Fruit fly (Drosophila melanogaster) whole organism, embryonic: Measurements from ENCODE around the gene Atac2.

Experiments used
- ATbp ChIP-seq: fragments of 200-800 bp; sonication (Bioruptor generic); optimal IDR thresholded peaks from 2 replicates; lab custom pipeline; 2017; ENCODE audit warnings: missing biosample characterization, mild to moderate bottlenecking, missing genetic modification characterization, missing genetic modification reagents
- CG11696 ChIP-seq: fragments of 200-800 bp; sonication (Bioruptor generic); IDR thresholded peaks from 2 replicates; pipeline ENCODE4 v1.3.6; 2022; ENCODE audit warnings: missing biosample characterization, missing genetic modification characterization
- CG15479 ChIP-seq: fragments of 200-800 bp; sonication (Bioruptor generic); optimal IDR thresholded peaks from 3 replicates; lab custom pipeline; 2019; ENCODE audit warnings: missing biosample characterization, mild to moderate bottlenecking, missing genetic modification characterization, moderate library complexity
- CG15601 ChIP-seq: fragments of 200-800 bp; sonication (Bioruptor generic); optimal IDR thresholded peaks from 3 replicates; lab custom pipeline; 2019; ENCODE audit warnings: missing biosample characterization, mild to moderate bottlenecking, missing genetic modification characterization, moderate library complexity
- CG1832 ChIP-seq: fragments of 200-800 bp; sonication (Bioruptor generic); optimal IDR thresholded peaks from 2 replicates; lab custom pipeline; 2017; ENCODE audit warnings: missing biosample characterization, mild to moderate bottlenecking, missing genetic modification characterization, inconsistent platforms
- CG2116 ChIP-seq: fragments of 200-800 bp; sonication (Bioruptor generic); optimal IDR thresholded peaks from 3 replicates; lab custom pipeline; 2018; ENCODE audit warnings: missing biosample characterization, mild to moderate bottlenecking, missing genetic modification characterization
- CG30431 ChIP-seq: fragments of 200-800 bp; sonication (Bioruptor generic); optimal IDR thresholded peaks from 2 replicates; lab custom pipeline; 2017; ENCODE audit warnings: missing biosample characterization, missing genetic modification characterization
- CG32532 ChIP-seq: fragments of 200-800 bp; sonication (Bioruptor generic); IDR thresholded peaks from 2 replicates; pipeline ENCODE4 v1.3.6; 2022; ENCODE audit warnings: missing biosample characterization, missing genetic modification characterization
- CG34224 ChIP-seq: fragments of 200-800 bp; sonication (Bioruptor generic); IDR thresholded peaks from 3 replicates; pipeline ENCODE4 v1.3.6; 2022; ENCODE audit warnings: missing biosample characterization, missing genetic modification characterization; ENCODE audit not compliant: partially characterized antibody
- CG4820 ChIP-seq: fragments of 200-800 bp; sonication (Bioruptor generic); optimal IDR thresholded peaks from 3 replicates; lab custom pipeline; 2016; ENCODE audit warnings: missing biosample characterization, missing genetic modification characterization
- CG6683 ChIP-seq: fragments of 200-800 bp; sonication (Bioruptor generic); optimal IDR thresholded peaks from 2 replicates; lab custom pipeline; 2017; ENCODE audit warnings: missing biosample characterization, mild to moderate bottlenecking, missing genetic modification characterization, missing genetic modification reagents
- CG6791 ChIP-seq: fragments of 200-800 bp; sonication (Bioruptor generic); IDR thresholded peaks from 3 replicates; pipeline ENCODE4 v1.3.6; 2022; ENCODE audit warnings: missing biosample characterization, missing genetic modification characterization; ENCODE audit not compliant: partially characterized antibody
- CG7357 ChIP-seq: fragments of 200-800 bp; sonication (Bioruptor generic); IDR thresholded peaks from 3 replicates; pipeline ENCODE4 v1.3.6; 2022; ENCODE audit warnings: missing biosample characterization, missing genetic modification characterization
- CG7786 ChIP-seq: fragments of 200-800 bp; sonication (Bioruptor generic); optimal IDR thresholded peaks from 2 replicates; lab custom pipeline; 2016; ENCODE audit warnings: missing biosample characterization, missing genetic modification characterization
- CG8478 ChIP-seq: fragments of >200 bp; optimal IDR thresholded peaks from 2 replicates; lab custom pipeline; 2018
- CG8765 ChIP-seq: fragments of 200-800 bp; sonication (Bioruptor generic); IDR thresholded peaks from 2 replicates; pipeline ENCODE4 v1.3.6; 2022; ENCODE audit warnings: missing biosample characterization, missing genetic modification characterization
- CrebB ChIP-seq: fragments of 200-800 bp; sonication (Bioruptor generic); optimal IDR thresholded peaks from 3 replicates; lab custom pipeline; 2018; ENCODE audit warnings: missing biosample characterization, mild to moderate bottlenecking, missing genetic modification characterization
- Doc2 ChIP-seq: fragments of 200-800 bp; sonication (Bioruptor generic); IDR thresholded peaks from 2 replicates; pipeline ENCODE4 v1.3.6; 2022; ENCODE audit warnings: missing biosample characterization, missing genetic modification characterization
- Dp ChIP-seq: fragments of 200-800 bp; sonication (Bioruptor generic); optimal IDR thresholded peaks from 2 replicates; lab custom pipeline; 2018; ENCODE audit warnings: missing biosample characterization, mild to moderate bottlenecking, missing genetic modification characterization, moderate library complexity
- Drgx ChIP-seq: fragments of 200-800 bp; sonication (Bioruptor generic); IDR thresholded peaks from 2 replicates; pipeline ENCODE4 v1.3.6; 2022; ENCODE audit warnings: missing biosample characterization, missing genetic modification characterization
- Hr3 ChIP-seq: fragments of 200-800 bp; sonication (Bioruptor generic); optimal IDR thresholded peaks from 3 replicates; lab custom pipeline; 2016; ENCODE audit warnings: missing biosample characterization, missing genetic modification characterization
- MBD-R2 ChIP-seq: fragments of 200-800 bp; sonication (Bioruptor generic); IDR thresholded peaks from 2 replicates; pipeline ENCODE4 v1.3.6; 2022; ENCODE audit warnings: missing biosample characterization, missing genetic modification characterization
- MESR4 ChIP-seq: fragments of 200-800 bp; sonication (Bioruptor generic); optimal IDR thresholded peaks from 2 replicates; lab custom pipeline; 2018; ENCODE audit warnings: missing biosample characterization, mild to moderate bottlenecking, missing genetic modification characterization, moderate library complexity
- Meics ChIP-seq: fragments of 200-800 bp; sonication (Bioruptor generic); optimal IDR thresholded peaks from 2 replicates; lab custom pipeline; 2017; ENCODE audit warnings: missing biosample characterization, mild to moderate bottlenecking, missing genetic modification characterization
- Nf-YC ChIP-seq: fragments of 200-800 bp; optimal IDR thresholded peaks from 3 replicates; lab custom pipeline; 2019; ENCODE audit warnings: missing biosample characterization, mild to moderate bottlenecking, missing genetic modification characterization, moderate library complexity
- Rx ChIP-seq: fragments of 200-800 bp; sonication (Bioruptor generic); IDR thresholded peaks from 2 replicates; pipeline ENCODE4 v1.3.6; 2022; ENCODE audit warnings: missing biosample characterization, missing genetic modification characterization
- Side ChIP-seq: fragments of 200-800 bp; sonication (Bioruptor generic); optimal IDR thresholded peaks from 2 replicates; lab custom pipeline; 2016; ENCODE audit warnings: missing biosample characterization, missing genetic modification characterization
- Six4 ChIP-seq: fragments of 200-800 bp; sonication (Bioruptor generic); optimal IDR thresholded peaks from 2 replicates; lab custom pipeline; 2016; ENCODE audit warnings: missing biosample characterization, missing genetic modification characterization
- Ssrp ChIP-seq: fragments of 200-800 bp; sonication (Bioruptor generic); optimal IDR thresholded peaks from 2 replicates; lab custom pipeline; 2018; ENCODE audit warnings: missing biosample characterization, mild to moderate bottlenecking, missing genetic modification characterization, moderate library complexity
- Taf1 ChIP-seq: fragments of 200-800 bp; sonication (Bioruptor generic); IDR thresholded peaks from 2 replicates; pipeline ENCODE4 v1.3.6; 2022; ENCODE audit warnings: missing biosample characterization, missing genetic modification characterization
- ac ChIP-seq: fragments of 200-800 bp; sonication (Bioruptor generic); optimal IDR thresholded peaks from 3 replicates; lab custom pipeline; 2017; ENCODE audit warnings: missing biosample characterization, mild to moderate bottlenecking, missing genetic modification characterization
- bsh ChIP-seq, 2 experiments: fragments of 200-800 bp; sonication (Bioruptor generic); optimal IDR thresholded peaks; 2 replicates each; lab custom pipeline; 2017 to 2018; ENCODE audit warnings: mild to moderate bottlenecking in 2 of 2, missing biosample characterization in 2 of 2, missing genetic modification characterization in 2 of 2, moderate library complexity in 1 of 2
- cg ChIP-seq: fragments of 200-800 bp; sonication (Bioruptor generic); optimal IDR thresholded peaks from 3 replicates; lab custom pipeline; 2019; ENCODE audit warnings: missing biosample characterization, mild to moderate bottlenecking, missing genetic modification characterization, moderate library complexity
- chinmo ChIP-seq: fragments of 200-800 bp; sonication (Bioruptor generic); IDR thresholded peaks from 4 replicates; pipeline ENCODE4 v1.3.6; 2022; ENCODE audit warnings: missing biosample characterization, missing genetic modification characterization; ENCODE audit not compliant: partially characterized antibody
- corto ChIP-seq: fragments of 200-800 bp; sonication (Bioruptor generic); optimal IDR thresholded peaks from 2 replicates; lab custom pipeline; 2016; ENCODE audit warnings: missing biosample characterization, mild to moderate bottlenecking, missing genetic modification characterization, moderate library complexity
- dm ChIP-seq: fragments of 200-800 bp; sonication (Bioruptor generic); optimal IDR thresholded peaks from 3 replicates; lab custom pipeline; 2016; ENCODE audit warnings: missing biosample characterization, missing genetic modification characterization
- ems ChIP-seq: fragments of 200-800 bp; sonication (Bioruptor generic); optimal IDR thresholded peaks from 3 replicates; lab custom pipeline; 2016; ENCODE audit warnings: missing biosample characterization, missing genetic modification characterization
- en ChIP-seq: fragments of 200-800 bp; sonication (Bioruptor generic); optimal IDR thresholded peaks from 2 replicates; lab custom pipeline; 2016; ENCODE audit warnings: missing biosample characterization, missing genetic modification characterization
- gce ChIP-seq: fragments of 200-800 bp; sonication (Bioruptor generic); IDR thresholded peaks from 3 replicates; pipeline ENCODE4 v1.3.6; 2022; ENCODE audit warnings: missing biosample characterization, missing genetic modification characterization
- grau ChIP-seq: fragments of 200-800 bp; optimal IDR thresholded peaks from 3 replicates; lab custom pipeline; 2019; ENCODE audit warnings: missing biosample characterization, mild to moderate bottlenecking, missing genetic modification characterization, moderate library complexity
- h ChIP-seq: fragments of >200 bp; optimal IDR thresholded peaks from 2 replicates; lab custom pipeline; 2017
- hth ChIP-seq: fragments of >200 bp; optimal IDR thresholded peaks from 2 replicates; lab custom pipeline; 2017; ENCODE audit warnings: inconsistent platforms
- lmd ChIP-seq: fragments of 200-800 bp; sonication (Bioruptor generic); IDR thresholded peaks from 2 replicates; pipeline ENCODE4 v1.3.6; 2022; ENCODE audit warnings: missing biosample characterization, missing genetic modification characterization
- mld ChIP-seq: fragments of 200-800 bp; sonication (Bioruptor generic); IDR thresholded peaks from 3 replicates; pipeline ENCODE4 v1.3.6; 2022; ENCODE audit warnings: missing biosample characterization, missing genetic modification characterization; ENCODE audit not compliant: partially characterized antibody
- nom ChIP-seq: fragments of 200-800 bp; sonication (Bioruptor generic); optimal IDR thresholded peaks from 2 replicates; lab custom pipeline; 2017; ENCODE audit warnings: missing biosample characterization, missing genetic modification characterization, mild to moderate bottlenecking, moderate library complexity, missing genetic modification reagents
- odd ChIP-seq: fragments of 200-800 bp; sonication (Bioruptor generic); optimal IDR thresholded peaks from 2 replicates; lab custom pipeline; 2017; ENCODE audit warnings: missing biosample characterization, mild to moderate bottlenecking, missing genetic modification characterization
- pum ChIP-seq: fragments of 200-800 bp; sonication (Bioruptor generic); optimal IDR thresholded peaks from 2 replicates; lab custom pipeline; 2016; ENCODE audit warnings: missing biosample characterization, missing genetic modification characterization
- tup ChIP-seq: fragments of 200-800 bp; sonication (Bioruptor generic); optimal IDR thresholded peaks from 2 replicates; lab custom pipeline; 2016; ENCODE audit warnings: missing biosample characterization, mild to moderate bottlenecking, missing genetic modification characterization, moderate library complexity
- usp ChIP-seq: fragments of >200 bp; optimal IDR thresholded peaks from 2 replicates; lab custom pipeline; 2017; ENCODE audit warnings: missing biosample characterization, missing genetic modification characterization
- z ChIP-seq: fragments of 200-800 bp; sonication (Bioruptor generic); IDR thresholded peaks from 3 replicates; pipeline ENCODE4 v1.3.6; 2022; ENCODE audit warnings: missing biosample characterization, missing genetic modification characterization

The Atac2 gene

dm6 chr2L:18590100-18590941 lies 21.7 kb downstream of the Atac2 start, which contains the start of the genes Pde11 and CG15160 (continued):
- no peak for TF ChIP-seq nom (GFP tag; lab: Kevin White, UChicago)
- TF ChIP-seq CG6791 (GFP tag; lab: Robert Waterston, UW): peak; percentile 100
- TF ChIP-seq Meics (GFP tag; lab: Kevin White, UChicago): peak; percentile 29
- peak; percentile 28 for TF ChIP-seq CG7786 (GFP tag; lab: Kevin White, UChicago)
- TF ChIP-seq mld: peak; percentile 100
- no peak for TF ChIP-seq CG8765 (GFP tag; lab: Robert Waterston, UW)
- TF ChIP-seq en (GFP tag; lab: Kevin White, UChicago): no peak
- TF ChIP-seq chinmo: peak; percentile 99
- no peak for TF ChIP-seq Ssrp
- TF ChIP-seq usp (GFP tag; lab: Kevin White, UChicago): no peak
- TF ChIP-seq Doc2 (GFP tag; lab: Robert Waterston, UW): no peak
- no peak for TF ChIP-seq Nf-YC (tag; lab: Kevin White, UChicago)
- TF ChIP-seq ATbp (GFP tag; lab: Kevin White, UChicago): no peak
- TF ChIP-seq CG15601: peak; percentile 35
- TF ChIP-seq Drgx (GFP tag; lab: Robert Waterston, UW): no peak; the same call in 1 of the 2 replicates
- no peak for TF ChIP-seq odd (GFP tag; lab: Kevin White, UChicago)
- peak; percentile 44 for TF ChIP-seq grau (tag; lab: Kevin White, UChicago)
- no peak for TF ChIP-seq CG7357 (GFP tag; lab: Robert Waterston, UW)
- TF ChIP-seq gce (GFP tag; lab: Robert Waterston, UW): no peak
- peak; percentile 24 for TF ChIP-seq Hr3
- no peak for TF ChIP-seq tup (GFP tag; lab: Kevin White, UChicago)
- no peak for TF ChIP-seq Six4
- no peak for TF ChIP-seq bsh (GFP tag; optimal IDR thresholded peaks at IDR 0.05; lab: Kevin White, UChicago)
- TF ChIP-seq z (GFP tag; lab: Robert Waterston, UW): no peak
- peak; percentile 60; the same call in 1 of the 2 replicates for TF ChIP-seq CG32532 (GFP tag; lab: Robert Waterston, UW)
- TF ChIP-seq MBD-R2 (GFP tag; lab: Robert Waterston, UW): peak; percentile 86
- TF ChIP-seq Taf1 (GFP tag; lab: Robert Waterston, UW): no peak
- no peak for TF ChIP-seq corto
- no peak for TF ChIP-seq h (lab: Kevin White, UChicago)
- peak; percentile 99 for TF ChIP-seq CG2116
- no peak for TF ChIP-seq hth (lab: Kevin White, UChicago)
- no peak for TF ChIP-seq CG11696 (GFP tag; lab: Robert Waterston, UW)
- no peak for TF ChIP-seq CG30431 (GFP tag; lab: Kevin White, UChicago)
- no peak for TF ChIP-seq CG4820
- no peak for TF ChIP-seq CG1832
- no peak for TF ChIP-seq CG8478 (lab: Kevin White, UChicago)
- TF ChIP-seq ac (GFP tag; lab: Kevin White, UChicago): no peak
- TF ChIP-seq CG6683 (GFP tag; lab: Kevin White, UChicago): no peak
- no peak for TF ChIP-seq CrebB
- peak; percentile 19 for TF ChIP-seq ems
- peak; percentile 19 for TF ChIP-seq pum
- peak; percentile 94 for TF ChIP-seq CG34224 (GFP tag; lab: Robert Waterston, UW)
- peak; percentile 61 for TF ChIP-seq Dp (GFP tag; lab: Kevin White, UChicago)
- TF ChIP-seq lmd: peak; percentile 22; the same call in 1 of the 2 replicates
- peak; percentile 56 for TF ChIP-seq dm (GFP tag; lab: Kevin White, UChicago)
- no peak for TF ChIP-seq CG15479 (GFP tag; lab: Kevin White, UChicago)
- no peak for TF ChIP-seq Rx (GFP tag; lab: Robert Waterston, UW)
- no peak for TF ChIP-seq Side (GFP tag; lab: Kevin White, UChicago)
- TF ChIP-seq cg: no peak
- no peak for TF ChIP-seq MESR4 (GFP tag; lab: Kevin White, UChicago)
